Worm (Caenorhabditis elegans): ENCODE measurements around the gene Y60A3A.23.

DNA sequence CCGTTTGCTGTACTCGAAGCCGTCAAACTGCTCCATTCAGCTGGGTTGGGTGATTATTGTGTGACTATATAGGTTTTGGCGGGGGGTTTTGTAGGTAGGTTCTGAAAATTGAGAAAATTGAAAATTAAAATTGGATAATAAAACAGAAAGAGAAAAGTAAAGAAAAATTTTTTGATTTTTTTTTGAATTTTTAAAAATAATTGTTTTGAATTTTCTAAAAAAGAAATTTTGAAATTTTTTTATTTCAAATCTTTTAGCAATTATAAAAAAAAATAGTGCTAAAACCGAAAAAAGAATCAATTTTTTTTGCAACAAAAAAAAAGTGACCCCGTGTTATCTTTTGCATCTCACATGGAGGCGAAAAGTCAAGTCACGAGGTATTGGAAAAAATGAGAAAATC lies 3.2 kb upstream of the Y60A3A.23 start, which contains the start of gene unc-51:
- TF ChIP-seq tbx-11 (GFP tag; IDR thresholded peaks at IDR 0.05) (no peak), ama-1 (optimal IDR thresholded peaks at IDR 0.05) (no peak), flt-1 (GFP tag; IDR thresholded peaks at IDR 0.05) (no peak), sea-1 (GFP tag; conservative IDR thresholded peaks at IDR 0.05) (no peak), hnd-1 (tag; optimal IDR thresholded peaks at IDR 0.05) (no peak), aly-1 (tag; optimal IDR thresholded peaks at IDR 0.05) (no peak)

Data from whole organism, early embryonic.